Fruit fly (Drosophila melanogaster) whole organism, embryonic: ENCODE results near the gene Naa20A.

Experiments used
- CG16815 ChIP-seq: fragments of 200-800 bp; sonication (Bioruptor generic); optimal IDR thresholded peaks from 3 replicates; lab custom pipeline; 2017; ENCODE audit warnings: missing biosample characterization, mild to moderate bottlenecking, missing genetic modification characterization
- CG1792 ChIP-seq: fragments of 200-800 bp; sonication (Bioruptor generic); optimal IDR thresholded peaks from 2 replicates; lab custom pipeline; 2016; ENCODE audit warnings: missing biosample characterization, missing genetic modification characterization
- CG9215 ChIP-seq: fragments of 200-800 bp; sonication (Bioruptor generic); IDR thresholded peaks from 2 replicates; pipeline ENCODE4 v1.3.6; 2022; ENCODE audit warnings: missing biosample characterization, missing genetic modification characterization
- CTCF ChIP-seq: fragments of 200-800 bp; sonication (Bioruptor generic); optimal IDR thresholded peaks from 2 replicates; lab custom pipeline; 2017; ENCODE audit warnings: missing biosample characterization, mild to moderate bottlenecking, missing genetic modification characterization, moderate library complexity
- GATAe ChIP-seq: fragments of 200-800 bp; sonication (Bioruptor generic); conservative IDR thresholded peaks from 2 replicates; pipeline ENCODE4 v1.3.6; 2022; ENCODE audit warnings: missing biosample characterization, missing genetic modification characterization
- H15 ChIP-seq: fragments of 200-800 bp; sonication (Bioruptor generic); IDR thresholded peaks from 3 replicates; pipeline ENCODE4 v1.3.6; 2022; ENCODE audit warnings: missing biosample characterization, missing genetic modification characterization
- HLH54F ChIP-seq: fragments of 200-800 bp; sonication (Bioruptor generic); optimal IDR thresholded peaks from 3 replicates; lab custom pipeline; 2016; ENCODE audit warnings: missing biosample characterization, missing genetic modification characterization
- Hr78 ChIP-seq, 2 experiments: fragments of 200-800 bp in 1 of 2; fragments of >200 bp in 1 of 2; sonication (Bioruptor generic) in 1 of 2; optimal IDR thresholded peaks; 2 replicates each; lab custom pipeline; 2017 to 2019; ENCODE audit warnings: missing biosample characterization in 2 of 2, missing genetic modification characterization in 2 of 2, mild to moderate bottlenecking in 1 of 2, moderate library complexity in 1 of 2
- MESR4 ChIP-seq: fragments of 200-800 bp; sonication (Bioruptor generic); optimal IDR thresholded peaks from 2 replicates; lab custom pipeline; 2018; ENCODE audit warnings: missing biosample characterization, mild to moderate bottlenecking, missing genetic modification characterization, moderate library complexity
- Meics ChIP-seq: fragments of 200-800 bp; sonication (Bioruptor generic); optimal IDR thresholded peaks from 2 replicates; lab custom pipeline; 2017; ENCODE audit warnings: missing biosample characterization, mild to moderate bottlenecking, missing genetic modification characterization
- lbe ChIP-seq: fragments of 200-800 bp; sonication (Bioruptor generic); optimal IDR thresholded peaks from 2 replicates; lab custom pipeline; 2016; ENCODE audit warnings: missing biosample characterization, mild to moderate bottlenecking, missing genetic modification characterization
- nom ChIP-seq: fragments of 200-800 bp; sonication (Bioruptor generic); optimal IDR thresholded peaks from 2 replicates; lab custom pipeline; 2017; ENCODE audit warnings: missing biosample characterization, missing genetic modification characterization, mild to moderate bottlenecking, moderate library complexity, missing genetic modification reagents
- unpg ChIP-seq: fragments of 200-800 bp; sonication (Bioruptor generic); optimal IDR thresholded peaks from 3 replicates; lab custom pipeline; 2018; ENCODE audit warnings: missing biosample characterization, mild to moderate bottlenecking, missing genetic modification characterization, moderate library complexity
- zen ChIP-seq: fragments of 200-800 bp; sonication (Bioruptor generic); optimal IDR thresholded peaks from 3 replicates; lab custom pipeline; 2018; ENCODE audit warnings: missing biosample characterization, mild to moderate bottlenecking, missing genetic modification characterization, moderate library complexity

DNA sequence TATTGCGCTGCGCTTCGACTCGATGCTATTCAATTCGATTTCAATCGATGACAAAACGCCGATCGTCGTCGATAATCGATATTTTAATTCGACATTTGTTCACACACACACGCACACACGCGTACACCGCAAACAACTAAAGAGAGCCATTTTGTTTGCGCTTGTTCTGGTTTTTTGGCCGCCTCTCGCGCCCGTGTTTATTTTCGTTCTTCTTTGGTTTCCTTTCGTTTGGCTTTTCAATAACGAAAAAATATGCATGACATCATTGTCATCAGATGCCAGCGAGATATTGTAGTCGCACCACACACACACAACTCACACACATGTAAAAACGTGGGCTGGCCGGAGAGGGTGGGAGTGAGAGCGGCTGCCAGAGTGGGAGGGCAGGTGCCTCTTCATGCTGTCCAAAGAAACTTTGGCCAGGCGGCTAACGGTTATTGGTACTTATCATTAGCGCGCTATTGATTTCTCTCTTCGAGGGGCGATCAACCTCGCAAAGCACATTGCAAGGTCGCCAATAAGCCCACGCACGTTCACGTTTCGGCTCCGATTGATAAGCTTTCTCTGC, 14.7 kb downstream of the Naa20A start:
- TF ChIP-seq unpg (no peak), lbe (GFP tag; lab: Kevin White, UChicago) (no peak), CG1792 (GFP tag; lab: Kevin White, UChicago) (no peak), MESR4 (GFP tag; lab: Kevin White, UChicago) (no peak), HLH54F (GFP tag; lab: Kevin White, UChicago) (no peak), nom (GFP tag; lab: Kevin White, UChicago) (peak; percentile 26), CG9215 (no peak), CG16815 (GFP tag; lab: Kevin White, UChicago) (no peak), Hr78 (GFP tag; optimal IDR thresholded peaks at IDR 0.05; lab: Kevin White, UChicago) (peak in 1 of 2 experiments; percentile 42), GATAe (GFP tag; lab: Robert Waterston, UW) (no peak), CTCF (GFP tag; lab: Kevin White, UChicago) (no peak), zen (no peak), Meics (GFP tag; lab: Kevin White, UChicago) (no peak), H15 (GFP tag; lab: Robert Waterston, UW) (no peak)
